Fruit fly (Drosophila melanogaster): ENCODE results near the gene Syx7.

dm6 chr3L:21441216-21441813, 4.3 kb upstream of the Syx7 start, which contains the start of gene CG5664:
- TF ChIP-seq Jarid2 (GFP tag; optimal IDR thresholded peaks at IDR 0.05) (no peak), kay (GFP tag; optimal IDR thresholded peaks at IDR 0.05) (no peak), Hr39 (optimal IDR thresholded peaks at IDR 0.05) (no peak)
